Fruit fly (Drosophila melanogaster) whole organism, embryonic: ENCODE data around the gene CG6216.

Experiments used
- CG10147 ChIP-seq: fragments of 200-800 bp; sonication (Bioruptor generic); optimal IDR thresholded peaks from 2 replicates; lab custom pipeline; 2019; ENCODE audit warnings: missing biosample characterization, mild to moderate bottlenecking, missing genetic modification characterization, moderate library complexity
- CG10274 ChIP-seq: fragments of 200-800 bp; sonication (Bioruptor generic); optimal IDR thresholded peaks from 3 replicates; lab custom pipeline; 2017; ENCODE audit warnings: missing biosample characterization, mild to moderate bottlenecking, missing genetic modification characterization
- CG12155 ChIP-seq: fragments of 200-800 bp; sonication (Bioruptor generic); optimal IDR thresholded peaks from 3 replicates; lab custom pipeline; 2016; ENCODE audit warnings: missing biosample characterization, missing genetic modification characterization
- CG12299 ChIP-seq: fragments of 200-800 bp; sonication (Bioruptor generic); optimal IDR thresholded peaks from 2 replicates; lab custom pipeline; 2018; ENCODE audit warnings: missing biosample characterization, mild to moderate bottlenecking, missing genetic modification characterization
- CG14965 ChIP-seq: fragments of 200-800 bp; sonication (Bioruptor generic); optimal IDR thresholded peaks from 2 replicates; lab custom pipeline; 2016; ENCODE audit warnings: missing biosample characterization, missing genetic modification characterization, borderline replicate concordance
- CG15011 ChIP-seq: fragments of 200-800 bp; sonication (Bioruptor generic); optimal IDR thresholded peaks from 3 replicates; lab custom pipeline; 2018; ENCODE audit warnings: missing biosample characterization, mild to moderate bottlenecking, missing genetic modification characterization
- CG16779 ChIP-seq: fragments of 200-800 bp; sonication (Bioruptor generic); IDR thresholded peaks from 2 replicates; pipeline ENCODE4 v1.3.6; 2022; ENCODE audit warnings: missing biosample characterization, missing genetic modification characterization
- CG2120 ChIP-seq: fragments of 200-800 bp; sonication (Bioruptor generic); optimal IDR thresholded peaks from 3 replicates; lab custom pipeline; 2016; ENCODE audit warnings: missing biosample characterization, missing genetic modification characterization
- CG2889 ChIP-seq: fragments of 200-800 bp; sonication (Bioruptor generic); IDR thresholded peaks from 3 replicates; pipeline ENCODE4 v1.3.6; 2022; ENCODE audit warnings: missing biosample characterization, missing genetic modification characterization
- CG30431 ChIP-seq: fragments of 200-800 bp; sonication (Bioruptor generic); optimal IDR thresholded peaks from 2 replicates; lab custom pipeline; 2017; ENCODE audit warnings: missing biosample characterization, missing genetic modification characterization
- CG3163 ChIP-seq: fragments of 200-800 bp; sonication (Bioruptor generic); optimal IDR thresholded peaks from 3 replicates; lab custom pipeline; 2016; ENCODE audit warnings: missing biosample characterization, missing genetic modification characterization
- CG32767 ChIP-seq: fragments of 200-800 bp; sonication (Bioruptor generic); IDR thresholded peaks from 2 replicates; pipeline ENCODE4 v1.3.6; 2022; ENCODE audit warnings: missing biosample characterization, missing genetic modification characterization
- CG32772 ChIP-seq: fragments of 200-800 bp; sonication (Bioruptor generic); IDR thresholded peaks from 2 replicates; pipeline ENCODE4 v1.3.6; 2022; ENCODE audit warnings: missing biosample characterization, missing genetic modification characterization
- CG34376 ChIP-seq: fragments of 200-800 bp; sonication (Bioruptor generic); optimal IDR thresholded peaks from 2 replicates; lab custom pipeline; 2018; ENCODE audit warnings: missing biosample characterization, mild to moderate bottlenecking, missing genetic modification characterization
- CG3726 ChIP-seq: fragments of 200-800 bp; sonication (Bioruptor generic); IDR thresholded peaks from 3 replicates; pipeline ENCODE4, ENCODE4 v1.3.6; 2022; ENCODE audit warnings: missing biosample characterization, missing genetic modification characterization
- CG3838 ChIP-seq: fragments of 200-800 bp; sonication (Bioruptor generic); optimal IDR thresholded peaks from 3 replicates; lab custom pipeline; 2016; ENCODE audit warnings: missing biosample characterization, missing genetic modification characterization
- CG3995 ChIP-seq: fragments of 200-800 bp; sonication (Bioruptor generic); optimal IDR thresholded peaks from 3 replicates; lab custom pipeline; 2016; ENCODE audit warnings: missing biosample characterization, missing genetic modification characterization
- CG4282 ChIP-seq: fragments of 200-800 bp; sonication (Bioruptor generic); optimal IDR thresholded peaks from 2 replicates; lab custom pipeline; 2016; ENCODE audit warnings: missing biosample characterization, missing genetic modification characterization
- CG43689 ChIP-seq: fragments of 200-800 bp; sonication (Bioruptor generic); IDR thresholded peaks from 2 replicates; pipeline ENCODE4 v1.3.6; 2022; ENCODE audit warnings: missing biosample characterization, missing genetic modification characterization
- CG7556 ChIP-seq: fragments of 200-800 bp; sonication (Bioruptor generic); optimal IDR thresholded peaks from 2 replicates; lab custom pipeline; 2017; ENCODE audit warnings: missing biosample characterization, mild to moderate bottlenecking, missing genetic modification characterization
- Dbx ChIP-seq: fragments of 200-800 bp; sonication (Bioruptor generic); IDR thresholded peaks from 3 replicates; pipeline ENCODE4 v1.3.6; 2022; ENCODE audit warnings: missing biosample characterization, missing genetic modification characterization
- Deaf1 ChIP-seq: fragments of 200-800 bp; optimal IDR thresholded peaks from 3 replicates; lab custom pipeline; 2019; ENCODE audit warnings: missing biosample characterization, mild to moderate bottlenecking, missing genetic modification characterization, moderate library complexity
- Dek ChIP-seq: fragments of 200-800 bp; sonication (Bioruptor generic); optimal IDR thresholded peaks from 3 replicates; lab custom pipeline; 2019; ENCODE audit warnings: missing biosample characterization, mild to moderate bottlenecking, missing genetic modification characterization, moderate library complexity
- Doc2 ChIP-seq: fragments of 200-800 bp; sonication (Bioruptor generic); IDR thresholded peaks from 2 replicates; pipeline ENCODE4 v1.3.6; 2022; ENCODE audit warnings: missing biosample characterization, missing genetic modification characterization
- Drgx ChIP-seq: fragments of 200-800 bp; sonication (Bioruptor generic); IDR thresholded peaks from 2 replicates; pipeline ENCODE4 v1.3.6; 2022; ENCODE audit warnings: missing biosample characterization, missing genetic modification characterization
- Hand ChIP-seq: fragments of 200-800 bp; sonication (Bioruptor generic); optimal IDR thresholded peaks from 2 replicates; lab custom pipeline; 2017; ENCODE audit warnings: mild to moderate bottlenecking, missing biosample characterization, missing genetic modification reagents, missing genetic modification characterization
- MESR4 ChIP-seq: fragments of 200-800 bp; sonication (Bioruptor generic); optimal IDR thresholded peaks from 2 replicates; lab custom pipeline; 2018; ENCODE audit warnings: missing biosample characterization, mild to moderate bottlenecking, missing genetic modification characterization, moderate library complexity
- NfI ChIP-seq: fragments of 200-800 bp; sonication (Bioruptor generic); optimal IDR thresholded peaks from 3 replicates; lab custom pipeline; 2018; ENCODE audit warnings: missing biosample characterization, mild to moderate bottlenecking, missing genetic modification characterization, moderate library complexity
- Pdp1 ChIP-seq, 2 experiments: fragments of 200-800 bp; sonication (Bioruptor generic); optimal IDR thresholded peaks; 3 replicates each; lab custom pipeline; 2016; ENCODE audit warnings: missing biosample characterization in 2 of 2, missing genetic modification characterization in 2 of 2, mild to moderate bottlenecking in 1 of 2, moderate library complexity in 1 of 2
- Tbp ChIP-seq: fragments of >200 bp; optimal IDR thresholded peaks from 2 replicates; lab custom pipeline; 2018; ENCODE audit warnings: missing biosample characterization, missing genetic modification characterization
- ab ChIP-seq: fragments of 200-800 bp; sonication (Bioruptor generic); optimal IDR thresholded peaks from 2 replicates; lab custom pipeline; 2016; ENCODE audit warnings: missing biosample characterization, missing genetic modification characterization
- bbx ChIP-seq: fragments of 200-800 bp; sonication (Bioruptor generic); IDR thresholded peaks from 2 replicates; pipeline ENCODE4 v1.3.6; 2022; ENCODE audit warnings: missing biosample characterization, missing genetic modification characterization; ENCODE audit not compliant: partially characterized antibody
- crp ChIP-seq, 2 experiments: fragments of 200-800 bp; sonication (Bioruptor generic); optimal IDR thresholded peaks; 2 replicates in 1 of 2; 3 replicates in 1 of 2; lab custom pipeline; 2017; ENCODE audit warnings: missing biosample characterization in 2 of 2, missing genetic modification characterization in 2 of 2, mild to moderate bottlenecking in 1 of 2, moderate library complexity in 1 of 2
- dpn ChIP-seq, 2 experiments: fragments of 200-800 bp; sonication (Bioruptor generic); optimal IDR thresholded peaks; 3 replicates each; lab custom pipeline; 2016; ENCODE audit warnings: missing biosample characterization in 2 of 2, missing genetic modification characterization in 2 of 2
- exex ChIP-seq: fragments of 200-800 bp; sonication (Bioruptor generic); optimal IDR thresholded peaks from 4 replicates; lab custom pipeline; 2018; ENCODE audit warnings: missing biosample characterization, mild to moderate bottlenecking, missing genetic modification characterization, moderate library complexity
- gcm ChIP-seq: fragments of 200-800 bp; sonication (Bioruptor generic); optimal IDR thresholded peaks from 2 replicates; lab custom pipeline; 2019; ENCODE audit warnings: missing biosample characterization, mild to moderate bottlenecking, missing genetic modification characterization, moderate library complexity
- gt ChIP-seq: fragments of 200-800 bp; sonication (Bioruptor generic); IDR thresholded peaks from 2 replicates; pipeline ENCODE4 v1.3.6; 2022; ENCODE audit warnings: missing biosample characterization, missing genetic modification characterization
- ham ChIP-seq: fragments of 200-800 bp; sonication (Bioruptor generic); IDR thresholded peaks from 2 replicates; pipeline ENCODE4 v1.3.6; 2022; ENCODE audit warnings: missing biosample characterization, missing genetic modification characterization
- her ChIP-seq: fragments of 200-800 bp; sonication (Bioruptor generic); optimal IDR thresholded peaks from 2 replicates; lab custom pipeline; 2016; ENCODE audit warnings: missing biosample characterization, missing genetic modification characterization
- insv ChIP-seq, 2 experiments: fragments of 200-800 bp; sonication (Bioruptor generic); optimal IDR thresholded peaks; 3 replicates each; lab custom pipeline; 2016 to 2018; ENCODE audit warnings: missing biosample characterization in 2 of 2, missing genetic modification characterization in 2 of 2
- lmd ChIP-seq: fragments of 200-800 bp; sonication (Bioruptor generic); IDR thresholded peaks from 2 replicates; pipeline ENCODE4 v1.3.6; 2022; ENCODE audit warnings: missing biosample characterization, missing genetic modification characterization
- onecut ChIP-seq: fragments of 200-800 bp; sonication (Bioruptor generic); IDR thresholded peaks from 2 replicates; pipeline ENCODE4 v1.3.6; 2022; ENCODE audit warnings: missing biosample characterization, missing genetic modification characterization
- pb ChIP-seq: fragments of 200-800 bp; sonication (Bioruptor generic); optimal IDR thresholded peaks from 3 replicates; lab custom pipeline; 2016; ENCODE audit warnings: missing biosample characterization, missing genetic modification characterization
- peb ChIP-seq: fragments of 200-800 bp; sonication (Bioruptor generic); IDR thresholded peaks from 2 replicates; pipeline ENCODE4 v1.3.6; 2022; ENCODE audit warnings: missing biosample characterization, missing genetic modification characterization
- phol ChIP-seq: fragments of 200-800 bp; sonication (Bioruptor generic); optimal IDR thresholded peaks from 3 replicates; lab custom pipeline; 2018; ENCODE audit warnings: missing biosample characterization, mild to moderate bottlenecking, missing genetic modification characterization, moderate library complexity
- row ChIP-seq: fragments of 200-800 bp; sonication (Bioruptor generic); IDR thresholded peaks from 3 replicates; pipeline ENCODE4 v1.3.6; 2022; ENCODE audit warnings: missing biosample characterization, missing genetic modification characterization
- schlank ChIP-seq: fragments of 200-800 bp; sonication (Bioruptor generic); optimal IDR thresholded peaks from 2 replicates; lab custom pipeline; 2018; ENCODE audit warnings: missing biosample characterization, mild to moderate bottlenecking, missing genetic modification characterization
- seq ChIP-seq: fragments of 200-800 bp; sonication (Bioruptor generic); IDR thresholded peaks from 2 replicates; pipeline ENCODE4 v1.3.6; 2022; ENCODE audit warnings: missing biosample characterization, missing genetic modification characterization
- sim ChIP-seq: fragments of 200-800 bp; sonication (Bioruptor generic); IDR thresholded peaks from 2 replicates; pipeline ENCODE4 v1.3.6; 2022; ENCODE audit warnings: missing biosample characterization, missing genetic modification characterization
- zfh2 ChIP-seq: fragments of 200-800 bp; sonication (Bioruptor generic); optimal IDR thresholded peaks from 2 replicates; lab custom pipeline; 2016; ENCODE audit warnings: missing biosample characterization, missing genetic modification characterization

Gene CG6216

dm6 chr3L:11148478-11149251, 1.9 kb downstream of the CG6216 start (continued):
- TF ChIP-seq CG2120 (GFP tag; lab: Kevin White, UChicago) = no peak
- TF ChIP-seq pb (GFP tag; lab: Kevin White, UChicago) = no peak
- no peak for TF ChIP-seq Pdp1 (GFP tag; optimal IDR thresholded peaks at IDR 0.05; lab: Kevin White, UChicago)
- TF ChIP-seq CG16779 (GFP tag; lab: Robert Waterston, UW) = no peak
- peak; percentile 16 for TF ChIP-seq gcm (GFP tag; lab: Kevin White, UChicago)
- TF ChIP-seq CG4282 (GFP tag; lab: Kevin White, UChicago) = no peak
- TF ChIP-seq Dbx (GFP tag; lab: Robert Waterston, UW) = no peak
- no peak for TF ChIP-seq CG12299 (tag; lab: Kevin White, UChicago)
- no peak for TF ChIP-seq CG15011 (GFP tag; lab: Kevin White, UChicago)
- no peak for TF ChIP-seq insv (GFP tag; optimal IDR thresholded peaks at IDR 0.05; lab: Kevin White, UChicago)
- no peak; the same call in 1 of the 2 replicates for TF ChIP-seq onecut (GFP tag; lab: Robert Waterston, UW)
- TF ChIP-seq her (GFP tag; lab: Kevin White, UChicago) = no peak
- peak in 1 of 2 experiments; percentile 19 for TF ChIP-seq dpn (GFP tag; optimal IDR thresholded peaks at IDR 0.05; lab: Kevin White, UChicago)
- peak; percentile 47; the same call in 1 of the 2 replicates for TF ChIP-seq lmd
- no peak for TF ChIP-seq CG30431 (GFP tag; lab: Kevin White, UChicago)
- peak; percentile 39; the same call in 1 of the 2 replicates for TF ChIP-seq CG32767 (GFP tag; lab: Robert Waterston, UW)
- TF ChIP-seq Dek (tag; lab: Kevin White, UChicago) = no peak
- TF ChIP-seq CG32772 = peak; percentile 40; the same call in 1 of the 2 replicates
- no peak for TF ChIP-seq bbx
- TF ChIP-seq sim = no peak
- TF ChIP-seq MESR4 (GFP tag; lab: Kevin White, UChicago) = no peak
- TF ChIP-seq crp (GFP tag; optimal IDR thresholded peaks at IDR 0.05; lab: Kevin White, UChicago) = no peak
- TF ChIP-seq CG10274 (GFP tag; lab: Kevin White, UChicago) = no peak
- TF ChIP-seq CG12155 (GFP tag; lab: Kevin White, UChicago) = no peak
- TF ChIP-seq Drgx (GFP tag; lab: Robert Waterston, UW) = peak; percentile 74
- TF ChIP-seq CG3726 (GFP tag; lab: Robert Waterston, UW) = no peak
- TF ChIP-seq CG3995 (GFP tag; lab: Kevin White, UChicago) = no peak
- TF ChIP-seq NfI (GFP tag; lab: Kevin White, UChicago) = peak; percentile 20
- TF ChIP-seq seq (GFP tag; lab: Robert Waterston, UW) = 0 out of 2 replicates have a peak, but pooled peaks have one; percentile 9
- no peak for TF ChIP-seq schlank (tag; lab: Kevin White, UChicago)
- no peak for TF ChIP-seq CG2889 (GFP tag; lab: Robert Waterston, UW)
- peak; percentile 24 for TF ChIP-seq CG7556
- TF ChIP-seq Tbp (GFP tag; lab: Kevin White, UChicago) = no peak
- TF ChIP-seq ham (GFP tag; lab: Robert Waterston, UW) = no peak
- TF ChIP-seq CG34376 = no peak
- TF ChIP-seq Deaf1 (tag; lab: Kevin White, UChicago) = no peak
- TF ChIP-seq CG3163 (GFP tag; lab: Kevin White, UChicago) = no peak
- no peak for TF ChIP-seq gt (GFP tag; lab: Robert Waterston, UW)
- TF ChIP-seq CG10147 (GFP tag; lab: Kevin White, UChicago) = peak; percentile 32
- no peak for TF ChIP-seq CG3838 (GFP tag; lab: Kevin White, UChicago)
- TF ChIP-seq peb (GFP tag; lab: Robert Waterston, UW) = no peak
- no peak for TF ChIP-seq Hand (GFP tag; lab: Kevin White, UChicago)
- no peak for TF ChIP-seq exex (tag; lab: Kevin White, UChicago)
- no peak for TF ChIP-seq CG14965 (GFP tag; lab: Kevin White, UChicago)
- no peak for TF ChIP-seq Doc2 (GFP tag; lab: Robert Waterston, UW)
- TF ChIP-seq row (GFP tag; lab: Robert Waterston, UW) = no peak
- TF ChIP-seq CG43689 (GFP tag; lab: Robert Waterston, UW) = no peak
- TF ChIP-seq phol (tag; lab: Kevin White, UChicago) = peak; percentile 65
- no peak for TF ChIP-seq zfh2 (GFP tag; lab: Kevin White, UChicago)
- no peak for TF ChIP-seq ab (GFP tag; lab: Kevin White, UChicago)
